Fruit fly (Drosophila melanogaster): Measurements from ENCODE around the gene Or10a.

Or10a gene

DNA sequence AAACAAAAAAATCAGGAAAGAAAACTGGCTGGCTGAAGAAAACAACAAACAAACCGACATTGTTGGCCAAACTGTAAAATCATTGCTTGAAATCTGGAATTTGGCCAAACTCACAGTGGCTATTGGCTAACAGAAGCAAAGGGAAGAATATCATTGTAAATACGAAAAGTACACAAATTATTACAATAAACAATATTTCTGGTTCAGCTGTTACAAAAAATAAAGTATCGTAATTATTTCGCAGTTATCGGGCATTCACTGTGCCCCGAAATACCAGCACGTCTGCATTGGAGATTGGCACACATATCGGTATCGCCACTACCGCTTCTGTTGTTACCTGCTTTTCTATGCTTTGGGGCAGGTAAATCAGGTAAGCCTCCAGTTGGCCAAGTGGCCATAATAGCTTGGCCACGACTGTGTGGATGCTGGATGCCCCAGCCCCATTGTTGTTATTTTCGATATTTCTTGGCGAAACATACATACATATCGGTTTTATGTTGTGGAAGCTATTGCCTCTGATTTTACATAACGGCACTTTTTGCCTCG, 33.9 kb upstream of the Or10a start (continued):
- TF ChIP-seq lola (GFP tag; optimal IDR thresholded peaks at IDR 0.05): no peak
- TF ChIP-seq MTF-1 (GFP tag; optimal IDR thresholded peaks at IDR 0.05; ENCODE audit: borderline replicate concordance): no peak
- TF ChIP-seq Gug (GFP tag; IDR thresholded peaks at IDR 0.05): peak; percentile 53; the same call in 3 of the 4 replicates
- no peak for TF ChIP-seq CG16815 (GFP tag; optimal IDR thresholded peaks at IDR 0.05)
- no peak for TF ChIP-seq repo (GFP tag; optimal IDR thresholded peaks at IDR 0.05)
- no peak for TF ChIP-seq D (optimal IDR thresholded peaks at IDR 0.05)
- no peak for TF ChIP-seq D (GFP tag; optimal IDR thresholded peaks at IDR 0.05)
- TF ChIP-seq Nf-YB (GFP tag; optimal IDR thresholded peaks at IDR 0.05): no peak
- TF ChIP-seq tup (GFP tag; optimal IDR thresholded peaks at IDR 0.05): no peak
- TF ChIP-seq CG1832 (GFP tag; optimal IDR thresholded peaks at IDR 0.05): no peak
- TF ChIP-seq CG16779 (GFP tag; IDR thresholded peaks at IDR 0.05): 0 out of 2 replicates have a peak, but pooled peaks have one; percentile 16
- TF ChIP-seq mam (GFP tag; optimal IDR thresholded peaks at IDR 0.05): peak; percentile 51
- TF ChIP-seq CG3995 (GFP tag; optimal IDR thresholded peaks at IDR 0.05): no peak
- peak; percentile 77; the same call in 1 of the 2 replicates for TF ChIP-seq vvl (GFP tag; IDR thresholded peaks at IDR 0.05)
- TF ChIP-seq ind (GFP tag; optimal IDR thresholded peaks at IDR 0.05): peak; percentile 56
- no peak for TF ChIP-seq run (tag; optimal IDR thresholded peaks at IDR 0.05)
- TF ChIP-seq zf30C (GFP tag; optimal IDR thresholded peaks at IDR 0.05): no peak
- TF ChIP-seq bab2 (GFP tag; optimal IDR thresholded peaks at IDR 0.05): no peak
- TF ChIP-seq CG17186 (GFP tag; optimal IDR thresholded peaks at IDR 0.05): no peak
- 0 out of 3 replicates have a peak, but pooled peaks have one; percentile 15 for TF ChIP-seq Optix (GFP tag; IDR thresholded peaks at IDR 0.05)
- no peak for TF ChIP-seq oc (tag; optimal IDR thresholded peaks at IDR 0.05)
- TF ChIP-seq HHEX (GFP tag; optimal IDR thresholded peaks at IDR 0.05): peak; percentile 35
- TF ChIP-seq CG4404 (GFP tag; IDR thresholded peaks at IDR 0.05): 0 out of 2 replicates have a peak, but pooled peaks have one; percentile 33
- TF ChIP-seq btn (GFP tag; optimal IDR thresholded peaks at IDR 0.05): no peak
- TF ChIP-seq hth (optimal IDR thresholded peaks at IDR 0.05): no peak
- 0 out of 3 replicates have a peak, but pooled peaks have one; percentile 46 for TF ChIP-seq CG11560 (tag; IDR thresholded peaks at IDR 0.05)
- no peak for TF ChIP-seq pnt (GFP tag; optimal IDR thresholded peaks at IDR 0.05)
- no peak for TF ChIP-seq cad (GFP tag; optimal IDR thresholded peaks at IDR 0.05)
- no peak for TF ChIP-seq ham (GFP tag; IDR thresholded peaks at IDR 0.05)
- peak; percentile 83 for TF ChIP-seq sd (tag; optimal IDR thresholded peaks at IDR 0.05)
- TF ChIP-seq bcd (GFP tag; optimal IDR thresholded peaks at IDR 0.05): peak; percentile 27
- TF ChIP-seq slp2 (GFP tag; optimal IDR thresholded peaks at IDR 0.05): peak; percentile 22
- peak; percentile 87 for TF ChIP-seq Med (GFP tag)
- peak; percentile 6 for TF ChIP-seq CG4424 (GFP tag; optimal IDR thresholded peaks at IDR 0.05)
- TF ChIP-seq Dad (GFP tag; optimal IDR thresholded peaks at IDR 0.05): no peak
- TF ChIP-seq tll (GFP tag; optimal IDR thresholded peaks at IDR 0.05): no peak
- no peak for TF ChIP-seq da (GFP tag; optimal IDR thresholded peaks at IDR 0.05)
- no peak for TF ChIP-seq sna (GFP tag; IDR thresholded peaks at IDR 0.05; ENCODE audit: partially characterized antibody)
- TF ChIP-seq CG17612 (GFP tag; IDR thresholded peaks at IDR 0.05): 0 out of 2 replicates have a peak, but pooled peaks have one; percentile 21
- no peak for TF ChIP-seq gt (GFP tag; IDR thresholded peaks at IDR 0.05)
- no peak for TF ChIP-seq mld (GFP tag; IDR thresholded peaks at IDR 0.05; ENCODE audit: partially characterized antibody)
- TF ChIP-seq CG15073 (GFP tag; optimal IDR thresholded peaks at IDR 0.05): peak; percentile 13
- no peak for TF ChIP-seq Doc2 (GFP tag; IDR thresholded peaks at IDR 0.05)
- peak; percentile 10 for TF ChIP-seq Jarid2 (GFP tag; optimal IDR thresholded peaks at IDR 0.05)
- TF ChIP-seq CG32532 (GFP tag; IDR thresholded peaks at IDR 0.05): peak; percentile 73
- TF ChIP-seq Drgx (GFP tag; IDR thresholded peaks at IDR 0.05): peak; percentile 80
- no peak for TF ChIP-seq CG4360 (GFP tag; IDR thresholded peaks at IDR 0.05)
- no peak for TF ChIP-seq Sry-δ (GFP tag; optimal IDR thresholded peaks at IDR 0.05)
- TF ChIP-seq eve (GFP tag; optimal IDR thresholded peaks at IDR 0.05): peak in 1 of 2 experiments; percentile 19
- no peak for TF ChIP-seq gcm2 (GFP tag; optimal IDR thresholded peaks at IDR 0.05)
- TF ChIP-seq vfl (GFP tag; optimal IDR thresholded peaks at IDR 0.05): no peak
